Worm (Caenorhabditis elegans): ENCODE data around the gene F43B10.1.

F43B10.1 gene

ce11 chrX:16633052-16633451, 29.6 kb downstream of the F43B10.1 start, which contains the start of gene C06G1.1:
C06G1.1 (plus strand) TSS chrX:16633352.
- TF ChIP-seq ces-1 (GFP tag; optimal IDR thresholded peaks at IDR 0.05) (no peak), egl-27 (tag; optimal IDR thresholded peaks at IDR 0.05) (no peak), aha-1 (tag) (peak; percentile 36), snpc-4 (tag; optimal IDR thresholded peaks at IDR 0.05) (no peak)

ce11 chrX:16631847-16632246, 30.8 kb downstream of the F43B10.1 start:
- TF ChIP-seq Y75B8A.6 (GFP tag; IDR thresholded peaks at IDR 0.05) (no peak), dmd-9 (GFP tag; IDR thresholded peaks at IDR 0.05) (no peak)

ce11 chrX:16629773-16630172, 32.9 kb downstream of the F43B10.1 start:
- TF ChIP-seq gei-8 (GFP tag; optimal IDR thresholded peaks at IDR 0.05) = no peak
- no peak for TF ChIP-seq dmd-8 (GFP tag; IDR thresholded peaks at IDR 0.05)
- no peak for TF ChIP-seq unc-39 (tag; optimal IDR thresholded peaks at IDR 0.05)
- no peak for TF ChIP-seq F49E8.2 (tag; optimal IDR thresholded peaks at IDR 0.05; ENCODE audit: borderline replicate concordance)
- TF ChIP-seq nhr-41 (GFP tag; IDR thresholded peaks at IDR 0.05) = no peak
- no peak for TF ChIP-seq mxl-3 (GFP tag; optimal IDR thresholded peaks at IDR 0.05)

- TF ChIP-seq mes-2 (tag; optimal IDR thresholded peaks at IDR 0.05; ENCODE audit: poor library complexity, severe bottlenecking) (no peak), ceh-32 (tag; optimal IDR thresholded peaks at IDR 0.05; ENCODE audit: poor library complexity) (no peak), madf-9 (GFP tag; conservative IDR thresholded peaks at IDR 0.05) (no peak), ztf-11 (tag; optimal IDR thresholded peaks at IDR 0.05) (no peak), duxl-1 (tag; optimal IDR thresholded peaks at IDR 0.05; ENCODE audit: poor library complexity) (no peak), F26F4.8 (GFP tag; conservative IDR thresholded peaks at IDR 0.05) (no peak), nhr-11 (tag; optimal IDR thresholded peaks at IDR 0.05) (no peak), nhr-28 (tag; optimal IDR thresholded peaks at IDR 0.05) (no peak), F37D6.2 (tag; optimal IDR thresholded peaks at IDR 0.05) (no peak), set-16 (GFP tag; IDR thresholded peaks at IDR 0.05) (peak; percentile 60), zfp-3 (GFP tag; conservative IDR thresholded peaks at IDR 0.05) (no peak), aha-1 (tag) (peak; percentile 58), Y48G9A.11 (GFP tag; IDR thresholded peaks at IDR 0.05) (no peak), ama-1 (optimal IDR thresholded peaks at IDR 0.05) (no peak), ztf-7 (tag; optimal IDR thresholded peaks at IDR 0.05) (no peak), lin-38 (GFP tag; IDR thresholded peaks at IDR 0.05) (no peak), lim-7 (GFP tag; IDR thresholded peaks at IDR 0.05) (no peak), nhr-42 (GFP tag; IDR thresholded peaks at IDR 0.05) (no peak)
Measured at ce11 chrX:16629168-16629567, 33.5 kb downstream of the F43B10.1 start.

ce11 chrX:16626817-16627216, 35.8 kb downstream of the F43B10.1 start:
- TF ChIP-seq set-16 (GFP tag; IDR thresholded peaks at IDR 0.05) (peak; percentile 62), hlh-11 (tag; optimal IDR thresholded peaks at IDR 0.05) (peak; percentile 26), aha-1 (tag) (no peak), mxl-3 (GFP tag; optimal IDR thresholded peaks at IDR 0.05) (peak; percentile 50), nhr-77 (tag; optimal IDR thresholded peaks at IDR 0.05) (no peak)

ce11 chrX:16625078-16625808, 37.4 kb downstream of the F43B10.1 start:
- peak; percentile 70 for TF ChIP-seq aha-1 (tag)
- peak; percentile 5 for TF ChIP-seq nhr-28 (tag; optimal IDR thresholded peaks at IDR 0.05)
- no peak for TF ChIP-seq nhr-77 (tag; optimal IDR thresholded peaks at IDR 0.05)
- peak in 1 of 2 experiments; percentile 69 for TF ChIP-seq unc-62 (GFP tag; optimal IDR thresholded peaks at IDR 0.05 in 1 of 2)
- no peak for TF ChIP-seq unc-62 (tag; optimal IDR thresholded peaks at IDR 0.05)
- peak; percentile 62 for TF ChIP-seq mxl-3 (GFP tag; optimal IDR thresholded peaks at IDR 0.05)
- peak; percentile 34 for TF ChIP-seq nhr-48 (tag; optimal IDR thresholded peaks at IDR 0.05)
- no peak for TF ChIP-seq nhr-11 (tag; optimal IDR thresholded peaks at IDR 0.05)

All from whole organism, L4 larva.